Worm (Caenorhabditis elegans) whole organism, young adult: Measurements from ENCODE around the gene pqn-41.

ENCODE experiments used
- B0019.2 ChIP-seq: fragments of 200-800 bp; sonication (Bioruptor generic); conservative IDR thresholded peaks from 2 replicates; pipeline ENCODE4 v1.3.6; 2022; ENCODE audit warnings: missing genetic modification reagents, missing genetic modification characterization, missing compliant biosample characterization
- B0035.1 ChIP-seq: sonication (generic microtip); optimal IDR thresholded peaks from 2 replicates; lab custom pipeline; 2016; ENCODE audit warnings: missing genetic modification characterization, mild to moderate bottlenecking, missing compliant biosample characterization, missing genotype, missing genetic modification reagents
- B0261.1 ChIP-seq: sonication (generic microtip); optimal IDR thresholded peaks from 2 replicates; lab custom pipeline; 2016; ENCODE audit warnings: mild to moderate bottlenecking, missing genetic modification characterization, moderate library complexity, missing compliant biosample characterization
- D2030.7 ChIP-seq: fragments of 200-800 bp; sonication (Bioruptor generic); IDR thresholded peaks from 2 replicates; pipeline ENCODE4 v1.3.6; 2022; ENCODE audit warnings: missing genetic modification reagents, missing genetic modification characterization, missing compliant biosample characterization
- F33H1.4 ChIP-seq: fragments of 200-800 bp; sonication (Bioruptor generic); IDR thresholded peaks from 2 replicates; pipeline ENCODE4 v1.3.6; 2022; ENCODE audit warnings: missing genetic modification reagents, missing genetic modification characterization, missing compliant biosample characterization
- F37B4.10 ChIP-seq: fragments of 200-800 bp; sonication (Bioruptor generic); IDR thresholded peaks from 2 replicates; pipeline ENCODE4 v1.3.6; 2022; ENCODE audit warnings: missing genetic modification characterization, missing compliant biosample characterization
- F52B5.7 ChIP-seq: sonication (generic microtip); optimal IDR thresholded peaks from 2 replicates; lab custom pipeline; 2016; ENCODE audit warnings: mild to moderate bottlenecking, missing genetic modification characterization, missing compliant biosample characterization
- F57A8.1 ChIP-seq: fragments of 200-800 bp; sonication (Bioruptor generic); optimal IDR thresholded peaks from 2 replicates; lab custom pipeline; 2018; ENCODE audit warnings: mild to moderate bottlenecking, missing genetic modification characterization, moderate library complexity, missing compliant biosample characterization
- K11D2.4 ChIP-seq: fragments of 200-800 bp; sonication (Bioruptor generic); IDR thresholded peaks from 2 replicates; pipeline ENCODE4 v1.3.6; 2022; ENCODE audit warnings: missing genetic modification reagents, missing genetic modification characterization, missing compliant biosample characterization
- T26A5.8 ChIP-seq: sonication (generic microtip); optimal IDR thresholded peaks from 2 replicates; lab custom pipeline; 2016; ENCODE audit warnings: missing genetic modification characterization, missing compliant biosample characterization
- Y79H2A.3 ChIP-seq: fragments of 200-800 bp; sonication (Bioruptor generic); conservative IDR thresholded peaks from 2 replicates; pipeline ENCODE4 v1.3.6; 2022; ENCODE audit warnings: missing genetic modification reagents, missing genetic modification characterization, missing compliant biosample characterization
- ama-1 ChIP-seq, 3 experiments: fragments of 150-350 bp in 1 of 3; sonication (generic microtip) in 2 of 3; optimal IDR thresholded peaks; 2 replicates each; lab custom pipeline; 2014 to 2018; ENCODE audit warnings: missing biosample characterization in 2 of 3, missing genetic modification characterization in 2 of 3, missing genetic modification reagents in 2 of 3
- aptf-2 ChIP-seq: fragments of 200-800 bp; sonication (Bioruptor generic); conservative IDR thresholded peaks from 2 replicates; pipeline ENCODE4 v1.3.6; 2022; ENCODE audit warnings: missing genetic modification reagents, missing genetic modification characterization, missing compliant biosample characterization
- attf-3 ChIP-seq: fragments of 200-800 bp; sonication (Bioruptor generic); conservative IDR thresholded peaks from 2 replicates; pipeline ENCODE4 v1.3.6; 2022; ENCODE audit warnings: missing genetic modification reagents, missing genetic modification characterization, missing compliant biosample characterization
- attf-6 ChIP-seq: fragments of 200-800 bp; sonication (Bioruptor generic); IDR thresholded peaks from 2 replicates; pipeline ENCODE4 v1.3.6; 2022; ENCODE audit warnings: missing genetic modification reagents, missing genetic modification characterization, missing compliant biosample characterization
- bed-2 ChIP-seq: fragments of 200-800 bp; sonication (Bioruptor generic); IDR thresholded peaks from 2 replicates; pipeline ENCODE4 v1.3.6; 2022; ENCODE audit warnings: missing genetic modification reagents, missing genetic modification characterization, missing compliant biosample characterization
- cebp-2 ChIP-seq: fragments of 200-800 bp; sonication (Bioruptor generic); IDR thresholded peaks from 2 replicates; pipeline ENCODE4 v1.3.6; 2022; ENCODE audit warnings: missing genetic modification characterization, missing compliant biosample characterization
- ceh-100 ChIP-seq: fragments of 200-800 bp; sonication (Bioruptor generic); IDR thresholded peaks from 2 replicates; pipeline ENCODE4 v1.3.6; 2022; ENCODE audit warnings: missing genetic modification reagents, missing genetic modification characterization, missing compliant biosample characterization
- ceh-58 ChIP-seq: fragments of 200-800 bp; sonication (Bioruptor generic); IDR thresholded peaks from 2 replicates; pipeline ENCODE4 v1.3.6; 2022; ENCODE audit warnings: missing genetic modification characterization, missing compliant biosample characterization
- ceh-79 ChIP-seq: sonication (generic microtip); optimal IDR thresholded peaks from 2 replicates; lab custom pipeline; 2017; ENCODE audit warnings: mild to moderate bottlenecking, missing genetic modification characterization, missing compliant biosample characterization
- ceh-91 ChIP-seq: fragments of 200-800 bp; sonication (Bioruptor generic); IDR thresholded peaks from 2 replicates; pipeline ENCODE4 v1.3.6; 2022; ENCODE audit warnings: missing genetic modification reagents, missing genetic modification characterization, missing compliant biosample characterization
- die-1 ChIP-seq: sonication (generic microtip); optimal IDR thresholded peaks from 2 replicates; lab custom pipeline; 2016; ENCODE audit warnings: missing genotype, mild to moderate bottlenecking, missing genetic modification characterization, missing compliant biosample characterization
- dpl-1 ChIP-seq: fragments of 150-350 bp; optimal IDR thresholded peaks from 2 replicates; lab custom pipeline; 2014; ENCODE audit warnings: missing biosample characterization, missing genetic modification reagents, missing genetic modification characterization
- egl-44 ChIP-seq: fragments of 200-800 bp; sonication (Bioruptor generic); IDR thresholded peaks from 2 replicates; pipeline ENCODE4 v1.3.6; 2022; ENCODE audit warnings: missing genetic modification reagents, missing genetic modification characterization, missing compliant biosample characterization
- ets-4 ChIP-seq: fragments of 200-800 bp; sonication (Bioruptor generic); optimal IDR thresholded peaks from 2 replicates; lab custom pipeline; 2018; ENCODE audit warnings: mild to moderate bottlenecking, missing genetic modification characterization, missing compliant biosample characterization
- fkh-3 ChIP-seq: sonication (generic microtip); optimal IDR thresholded peaks from 2 replicates; lab custom pipeline; 2016; ENCODE audit warnings: mild to moderate bottlenecking, missing genetic modification characterization, missing compliant biosample characterization
- let-526 ChIP-seq: fragments of 200-800 bp; sonication (Bioruptor generic); IDR thresholded peaks from 2 replicates; pipeline ENCODE4 v1.3.6; 2022; ENCODE audit warnings: missing genetic modification reagents, missing genetic modification characterization, missing compliant biosample characterization
- lir-1 ChIP-seq: fragments of 200-800 bp; sonication (Bioruptor generic); conservative IDR thresholded peaks from 2 replicates; pipeline ENCODE4 v1.3.6; 2022; ENCODE audit warnings: missing genetic modification reagents, missing genetic modification characterization, missing compliant biosample characterization
- lsl-1 ChIP-seq: fragments of 200-800 bp; sonication (Bioruptor generic); optimal IDR thresholded peaks from 2 replicates; lab custom pipeline; 2018; ENCODE audit warnings: mild to moderate bottlenecking, missing genetic modification characterization, moderate library complexity, missing compliant biosample characterization
- madf-3 ChIP-seq: fragments of 200-800 bp; sonication (Bioruptor generic); IDR thresholded peaks from 2 replicates; pipeline ENCODE4 v1.3.6; 2022; ENCODE audit warnings: missing genetic modification reagents, missing genetic modification characterization, missing compliant biosample characterization
- nfyb-1 ChIP-seq: fragments of 200-800 bp; sonication (Bioruptor generic); IDR thresholded peaks from 2 replicates; pipeline ENCODE4 v1.3.6; 2022; ENCODE audit warnings: missing genetic modification reagents, missing genetic modification characterization, missing compliant biosample characterization
- nhr-120 ChIP-seq: fragments of 200-800 bp; sonication (Bioruptor generic); IDR thresholded peaks from 2 replicates; pipeline ENCODE4 v1.3.6; 2022; ENCODE audit warnings: missing genetic modification characterization, missing compliant biosample characterization
- nhr-179 ChIP-seq: sonication (generic microtip); optimal IDR thresholded peaks from 2 replicates; lab custom pipeline; 2016; ENCODE audit warnings: mild to moderate bottlenecking, missing genetic modification characterization, missing compliant biosample characterization
- nhr-27 ChIP-seq: fragments of 200-800 bp; sonication (Bioruptor generic); optimal IDR thresholded peaks from 2 replicates; lab custom pipeline; 2018; ENCODE audit warnings: mild to moderate bottlenecking, missing genetic modification characterization, moderate library complexity, missing compliant biosample characterization
- pha-4 ChIP-seq: fragments of 150-350 bp; sonication (generic microtip); optimal IDR thresholded peaks from 2 replicates; lab custom pipeline; 2014; ENCODE audit warnings: missing biosample characterization, missing genetic modification reagents, missing genetic modification characterization
- rcor-1 ChIP-seq: fragments of 200-800 bp; sonication (Bioruptor generic); IDR thresholded peaks from 2 replicates; pipeline ENCODE4 v1.3.6; 2022; ENCODE audit warnings: missing genetic modification reagents, missing genetic modification characterization, missing compliant biosample characterization
- repo-1 ChIP-seq: sonication (generic microtip); optimal IDR thresholded peaks from 2 replicates; lab custom pipeline; 2017; ENCODE audit warnings: mild to moderate bottlenecking, missing genetic modification characterization, missing compliant biosample characterization
- sdz-38 ChIP-seq: sonication (generic microtip); optimal IDR thresholded peaks from 2 replicates; lab custom pipeline; 2016; ENCODE audit warnings: missing genotype, missing genetic modification characterization, missing compliant biosample characterization
- sea-2 ChIP-seq: fragments of 200-800 bp; sonication (Bioruptor generic); IDR thresholded peaks from 2 replicates; pipeline ENCODE4 v1.3.6; 2022; ENCODE audit warnings: missing genetic modification characterization, missing compliant biosample characterization
- snpc-1.3 ChIP-seq: sonication (generic microtip); optimal IDR thresholded peaks from 2 replicates; lab custom pipeline; 2017; ENCODE audit warnings: missing genetic modification characterization, mild to moderate bottlenecking, missing compliant biosample characterization, antibody characterized with exemption, moderate library complexity, missing genotype, missing genetic modification reagents; ENCODE audit not compliant: insufficient read depth
- snpc-4 ChIP-seq, 5 experiments: fragments of 150-350 bp in 1 of 5; sonication (generic microtip) in 4 of 5; optimal IDR thresholded peaks; 2 replicates each; lab custom pipeline; 2014 to 2018; ENCODE audit warnings: missing genetic modification characterization in 5 of 5, missing biosample characterization in 3 of 5, antibody characterized with exemption in 2 of 5, mild to moderate bottlenecking in 2 of 5, missing compliant biosample characterization in 2 of 5, missing genotype in 2 of 5, moderate library complexity in 2 of 5, missing genetic modification reagents in 1 of 5
- unc-130 ChIP-seq: sonication (generic microtip); optimal IDR thresholded peaks from 2 replicates; lab custom pipeline; 2016; ENCODE audit warnings: missing genetic modification reagents, missing genetic modification characterization, missing compliant biosample characterization
- unc-62 ChIP-seq: fragments of 150-350 bp; optimal IDR thresholded peaks from 2 replicates; lab custom pipeline; 2014; ENCODE audit warnings: missing biosample characterization, missing genetic modification reagents, missing genetic modification characterization
- xnd-1 ChIP-seq: sonication (generic microtip); optimal IDR thresholded peaks from 2 replicates; lab custom pipeline; 2016; ENCODE audit warnings: missing genotype, missing genetic modification reagents, missing genetic modification characterization, missing compliant biosample characterization
- zfh-2 ChIP-seq: fragments of 200-800 bp; sonication (Bioruptor generic); conservative IDR thresholded peaks from 2 replicates; pipeline ENCODE4 v1.3.6; 2022; ENCODE audit warnings: missing genetic modification reagents, missing genetic modification characterization, missing compliant biosample characterization
- ztf-25 ChIP-seq: fragments of 200-800 bp; sonication (Bioruptor generic); IDR thresholded peaks from 2 replicates; pipeline ENCODE4 v1.3.6; 2022; ENCODE audit warnings: missing genetic modification reagents, missing genetic modification characterization, missing compliant biosample characterization
- ztf-28 ChIP-seq: fragments of 200-800 bp; sonication (Bioruptor generic); IDR thresholded peaks from 2 replicates; pipeline ENCODE4 v1.3.6; 2022; ENCODE audit warnings: missing genetic modification reagents, missing genetic modification characterization, missing compliant biosample characterization
- ztf-6 ChIP-seq: fragments of 200-800 bp; sonication (Bioruptor generic); IDR thresholded peaks from 2 replicates; pipeline ENCODE4 v1.3.6; 2022; ENCODE audit warnings: missing genetic modification reagents, missing genetic modification characterization, missing compliant biosample characterization

The pqn-41 gene

ce11 chrIII:1859532-1859931 lies 46.2 kb upstream of the pqn-41 start, which contains the start of gene ddp-1 (continued):
- no peak for TF ChIP-seq ztf-6
- no peak for TF ChIP-seq F57A8.1 (GFP tag; lab: Kevin White, UChicago)
- TF ChIP-seq D2030.7 (GFP tag; lab: Robert Waterston, UW): peak; percentile 88
- TF ChIP-seq ceh-100 (GFP tag; lab: Robert Waterston, UW): peak; percentile 84
- TF ChIP-seq F37B4.10 (GFP tag; lab: Robert Waterston, UW): no peak
- no peak for TF ChIP-seq bed-2 (GFP tag; lab: Robert Waterston, UW)
- peak; percentile 62 for TF ChIP-seq zfh-2 (GFP tag; lab: Robert Waterston, UW)
- TF ChIP-seq lir-1 (GFP tag; lab: Robert Waterston, UW): peak; percentile 86
- peak; percentile 37 for TF ChIP-seq B0261.1 (tag; lab: Kevin White, UChicago)
- peak; percentile 95 for TF ChIP-seq madf-3 (GFP tag; lab: Robert Waterston, UW)
- peak; percentile 96 for TF ChIP-seq K11D2.4 (GFP tag; lab: Robert Waterston, UW)
- TF ChIP-seq nhr-120 (GFP tag; lab: Robert Waterston, UW): no peak
- no peak for TF ChIP-seq nhr-179 (tag; lab: Kevin White, UChicago)
- 0 out of 2 replicates have a peak, but pooled peaks have one; percentile 58 for TF ChIP-seq ztf-28 (GFP tag; lab: Robert Waterston, UW)
- TF ChIP-seq unc-62 (GFP tag; lab: Kevin White, UChicago): no peak
- TF ChIP-seq fkh-3 (tag; lab: Kevin White, UChicago): peak; percentile 49
- peak; percentile 81 for TF ChIP-seq B0035.1
- TF ChIP-seq nhr-27 (tag; lab: Kevin White, UChicago): peak; percentile 55
- peak; percentile 73 for TF ChIP-seq die-1 (tag; lab: Kevin White, UChicago)
- peak; percentile 96 for TF ChIP-seq repo-1
- TF ChIP-seq ama-1 (optimal IDR thresholded peaks at IDR 0.05; lab: Kevin White, UChicago): no peak
- peak in 1 of 2 experiments; percentile 13 for TF ChIP-seq ama-1 (GFP tag; optimal IDR thresholded peaks at IDR 0.05; lab: Kevin White, UChicago)
- peak; percentile 84 for TF ChIP-seq B0019.2 (GFP tag; lab: Robert Waterston, UW)
- peak; percentile 97 for TF ChIP-seq rcor-1
- peak; percentile 72 for TF ChIP-seq xnd-1 (tag; lab: Kevin White, UChicago)
- TF ChIP-seq ceh-91 (GFP tag; lab: Robert Waterston, UW): peak; percentile 67; the same call in 1 of the 2 replicates
- peak; percentile 55 for TF ChIP-seq pha-4 (tag; lab: Kevin White, UChicago)
- TF ChIP-seq unc-130 (GFP tag; lab: Kevin White, UChicago): peak; percentile 54
- peak; percentile 57; the same call in 1 of the 2 replicates for TF ChIP-seq attf-6 (GFP tag; lab: Robert Waterston, UW)
- TF ChIP-seq nfyb-1 (GFP tag; lab: Robert Waterston, UW): peak; percentile 97
- peak; percentile 99 for TF ChIP-seq dpl-1
- TF ChIP-seq Y79H2A.3 (GFP tag; lab: Robert Waterston, UW): 0 out of 2 replicates have a peak, but pooled peaks have one; percentile 53
- peak; percentile 84 for TF ChIP-seq F33H1.4 (GFP tag; lab: Robert Waterston, UW)
- no peak for TF ChIP-seq aptf-2
- peak; percentile 79; the same call in 1 of the 2 replicates for TF ChIP-seq ceh-58 (GFP tag; lab: Robert Waterston, UW)
- TF ChIP-seq attf-3: peak; percentile 85
- TF ChIP-seq ets-4 (GFP tag; lab: Kevin White, UChicago): no peak
- TF ChIP-seq let-526 (GFP tag; lab: Robert Waterston, UW): peak; percentile 65; the same call in 1 of the 2 replicates
- TF ChIP-seq snpc-4 (GFP tag; optimal IDR thresholded peaks at IDR 0.05; lab: Kevin White, UChicago): peak; percentile 70
- TF ChIP-seq snpc-4 (tag; optimal IDR thresholded peaks at IDR 0.05; lab: Kevin White, UChicago): peak; percentile 34 to 81 (median 64)
- no peak for TF ChIP-seq ztf-25 (GFP tag; lab: Robert Waterston, UW)
- peak; percentile 88 for TF ChIP-seq lsl-1 (GFP tag; lab: Kevin White, UChicago)
- 0 out of 2 replicates have a peak, but pooled peaks have one; percentile 63 for TF ChIP-seq egl-44 (GFP tag; lab: Robert Waterston, UW)
- TF ChIP-seq F52B5.7 (tag; lab: Kevin White, UChicago): peak; percentile 79
- TF ChIP-seq cebp-2 (GFP tag; lab: Robert Waterston, UW): peak; percentile 94; the same call in 1 of the 2 replicates
- peak; percentile 86 for TF ChIP-seq ceh-79 (tag; lab: Kevin White, UChicago)
- peak; percentile 38 for TF ChIP-seq T26A5.8
- no peak for TF ChIP-seq sea-2 (GFP tag; lab: Robert Waterston, UW)
- TF ChIP-seq snpc-1.3 (tag; lab: Kevin White, UChicago): peak; percentile 86
- no peak for TF ChIP-seq sdz-38 (tag; lab: Kevin White, UChicago)
